Worm (Caenorhabditis elegans) whole organism, L4/young adult: Measurements from ENCODE around the gene F09E10.5.

ENCODE experiments used
- W03F9.2 ChIP-seq: fragments of 150-350 bp; optimal IDR thresholded peaks from 2 replicates; lab custom pipeline; 2014; ENCODE audit warnings: missing biosample characterization, missing genetic modification characterization
- dao-5 ChIP-seq: sonication (generic microtip); optimal IDR thresholded peaks from 2 replicates; lab custom pipeline; 2016; ENCODE audit warnings: missing genotype, missing genetic modification characterization, moderate library complexity, missing compliant biosample characterization
- him-1 ChIP-seq: sonication (generic microtip); optimal IDR thresholded peaks from 2 replicates; lab custom pipeline; 2016; ENCODE audit warnings: missing genotype, missing genetic modification reagents, missing genetic modification characterization, missing compliant biosample characterization

Gene F09E10.5

DNA sequence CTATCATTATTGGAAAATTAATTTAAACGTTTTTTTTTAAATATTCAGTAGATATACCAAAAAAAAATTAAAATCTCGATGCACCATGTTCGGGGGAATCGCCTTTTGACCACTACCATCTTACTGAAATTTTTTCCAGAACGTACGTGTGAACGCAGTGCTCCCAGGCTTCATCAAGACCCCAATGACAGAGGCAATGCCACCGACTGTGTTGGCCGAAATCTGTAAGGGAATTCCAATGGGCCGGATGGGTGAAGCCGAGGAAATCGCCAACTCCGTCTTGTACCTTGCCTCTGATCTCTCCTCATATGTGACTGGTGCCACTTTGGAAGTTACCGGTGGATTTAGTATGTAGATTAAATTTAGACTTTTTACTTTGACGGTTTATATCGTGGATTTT is 5.4 kb downstream of the F09E10.5 start:
- TF ChIP-seq dao-5 (tag; lab: Kevin White, UChicago), result no peak

DNA sequence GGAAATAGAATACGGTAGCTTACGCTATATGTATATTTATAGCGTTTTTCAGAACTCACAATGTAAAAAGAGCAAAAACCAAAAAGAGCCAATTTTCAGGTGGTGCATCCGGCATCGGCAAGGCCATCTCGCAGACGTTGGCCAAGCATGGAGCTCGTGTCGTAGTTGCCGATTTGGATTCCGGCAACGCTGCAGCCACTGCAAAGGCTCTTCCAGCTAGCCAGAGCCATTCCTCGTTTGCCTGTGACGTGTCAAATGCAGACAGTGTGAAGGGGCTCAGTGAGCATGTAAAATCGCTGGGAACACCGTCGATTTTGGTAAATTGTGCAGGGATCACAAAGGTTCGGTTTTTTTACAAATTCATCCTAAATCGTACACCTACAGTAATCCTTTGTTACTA is 7.1 kb downstream of the F09E10.5 start:
- TF ChIP-seq him-1 (tag; lab: Kevin White, UChicago) (no peak), W03F9.2 (tag; lab: Kevin White, UChicago) (no peak), dao-5 (tag; lab: Kevin White, UChicago) (no peak)

DNA sequence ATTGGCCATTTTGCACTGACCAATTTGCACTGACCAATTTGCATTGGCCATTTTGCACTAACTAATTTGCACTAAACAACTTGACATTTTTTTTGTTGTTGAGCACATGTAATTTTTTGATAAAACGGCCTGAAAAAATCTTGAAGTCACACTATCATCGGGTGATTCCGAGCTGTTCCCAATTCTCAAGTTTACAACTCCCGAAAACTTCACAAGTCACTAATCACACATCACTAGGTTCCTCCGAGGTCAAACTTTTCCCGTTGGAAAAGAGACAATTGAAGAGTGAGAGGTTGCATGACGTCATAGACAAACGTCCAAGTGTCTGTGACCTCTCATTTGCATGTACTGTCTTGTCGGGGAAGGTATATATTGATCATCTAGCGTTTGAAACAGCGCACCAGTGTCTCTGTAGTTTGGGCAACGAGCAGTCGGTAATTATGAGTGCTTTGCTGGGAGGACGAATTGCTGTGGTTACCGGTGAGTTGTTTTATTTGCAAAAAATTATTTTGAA is 8.0 kb downstream of the F09E10.5 start, which contains the start of the genes D1005.10 and dhs-25:
Gene D1005.10, minus strand, starts transcription at position 51 of the 514 bp plus-strand sequence.
Gene dhs-25, plus strand, starts transcription at position 398 of the 514 bp plus-strand sequence.
- TF ChIP-seq him-1 (tag; lab: Kevin White, UChicago) (no peak), dao-5 (tag; lab: Kevin White, UChicago) (no peak), W03F9.2 (tag; lab: Kevin White, UChicago) (peak; percentile 53)

DNA sequence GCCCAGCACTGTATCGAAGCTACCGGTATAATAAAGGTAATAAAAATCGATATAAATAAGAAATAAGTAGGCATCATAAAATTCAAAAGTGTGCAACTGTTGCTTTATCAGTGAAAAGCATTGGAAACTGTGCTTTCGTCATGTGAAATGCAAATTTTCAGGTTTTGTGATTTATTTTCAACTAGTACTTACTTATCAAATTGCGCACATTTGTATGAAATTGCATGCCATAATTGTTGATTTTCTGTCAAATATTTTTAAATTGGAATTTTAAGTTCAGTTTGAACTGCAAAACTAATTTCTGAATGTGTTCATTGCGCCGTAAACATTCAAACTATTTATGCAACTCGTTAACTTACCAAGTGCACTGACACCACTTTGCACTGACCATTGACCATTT is 8.4 kb downstream of the F09E10.5 start, which contains the start of gene D1005.4:
Gene D1005.4, minus strand, starts transcription at position 101 of the 400 bp plus-strand sequence.
- TF ChIP-seq him-1 (tag; lab: Kevin White, UChicago) (no peak), W03F9.2 (tag; lab: Kevin White, UChicago) (no peak), dao-5 (tag; lab: Kevin White, UChicago) (no peak)

DNA sequence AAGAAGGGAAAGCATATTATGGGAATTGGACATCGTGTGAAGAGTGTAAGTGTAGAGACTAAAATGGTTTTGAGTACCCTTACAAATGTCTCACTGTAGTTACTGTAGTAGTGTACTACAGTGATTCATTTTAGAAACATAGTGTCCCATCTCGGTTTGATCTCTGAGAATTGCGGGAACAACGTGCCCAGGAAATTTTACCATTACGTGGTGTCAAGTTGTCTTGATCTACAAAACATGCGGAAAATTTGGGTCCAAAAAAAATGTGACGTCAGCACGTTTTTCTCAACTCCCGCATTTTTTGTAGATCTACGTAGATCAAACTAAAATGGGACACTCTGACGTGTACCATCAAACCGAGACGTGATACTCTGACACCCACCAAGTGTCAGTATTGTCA is 10.9 kb downstream of the F09E10.5 start:
- no peak for TF ChIP-seq W03F9.2 (tag; lab: Kevin White, UChicago)
- no peak for TF ChIP-seq him-1 (tag; lab: Kevin White, UChicago)
- no peak for TF ChIP-seq dao-5 (tag; lab: Kevin White, UChicago)

DNA sequence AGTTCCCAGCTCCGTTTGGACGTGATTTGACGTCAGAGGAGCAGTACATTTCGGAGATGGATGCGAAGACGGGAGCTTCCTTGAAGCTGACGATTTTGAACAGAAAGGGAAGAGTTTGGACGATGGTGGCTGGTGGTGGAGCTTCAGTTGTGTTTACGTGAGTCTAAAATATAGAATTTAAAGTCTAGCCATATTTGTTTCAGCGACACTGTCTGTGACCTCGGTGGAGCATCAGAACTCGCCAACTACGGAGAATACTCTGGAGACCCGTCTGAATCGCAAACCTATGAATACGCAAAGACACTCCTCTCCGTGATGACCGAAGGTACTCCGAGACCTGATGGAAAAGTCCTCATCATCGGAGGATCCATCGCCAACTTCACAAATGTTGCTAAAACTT is 13.6 kb downstream of the F09E10.5 start:
- TF ChIP-seq him-1 (tag; lab: Kevin White, UChicago) (no peak), dao-5 (tag; lab: Kevin White, UChicago) (no peak), W03F9.2 (tag; lab: Kevin White, UChicago) (no peak)

DNA sequence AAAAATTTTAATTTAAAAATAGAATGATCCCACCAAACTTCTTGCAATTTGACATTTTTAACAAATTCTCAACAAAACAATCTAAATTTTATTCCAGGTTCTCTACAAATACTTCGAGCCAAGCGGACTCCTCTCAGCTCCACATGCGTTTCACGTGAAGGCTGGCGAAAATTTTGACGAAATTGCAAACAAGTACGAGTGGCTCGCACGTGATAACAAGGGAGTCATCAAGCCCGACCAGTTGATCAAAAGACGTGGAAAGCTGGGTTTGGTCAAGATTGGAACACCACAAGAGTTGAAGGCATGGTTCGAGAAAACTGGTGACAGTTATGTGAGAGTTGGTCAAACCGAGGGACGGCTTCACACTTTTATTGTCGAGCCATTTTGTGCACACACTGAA is 14.5 kb downstream of the F09E10.5 start:
- TF ChIP-seq dao-5 (tag; lab: Kevin White, UChicago) (no peak), W03F9.2 (tag; lab: Kevin White, UChicago) (no peak), him-1 (tag; lab: Kevin White, UChicago) (no peak)

DNA sequence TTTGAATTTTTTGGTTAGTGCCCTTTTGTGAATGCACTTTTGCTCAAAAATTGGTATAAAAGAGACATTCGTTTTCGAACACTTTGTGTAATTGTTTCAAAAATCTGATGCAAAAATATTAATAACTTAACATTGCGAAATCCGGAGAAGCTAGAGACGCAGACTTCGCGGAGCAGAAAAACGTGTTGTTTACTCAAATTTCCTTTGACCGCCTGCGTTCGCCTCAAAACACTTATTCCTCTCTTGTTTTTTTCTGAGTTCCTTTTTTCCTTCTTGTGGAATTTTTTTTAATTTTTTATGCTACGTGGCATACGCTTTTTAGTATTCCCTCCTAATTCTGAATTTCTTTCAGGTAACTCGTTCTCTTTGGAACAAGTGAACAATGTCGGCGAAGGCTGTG is 15.0 kb downstream of the F09E10.5 start, which contains the start of gene acly-1:
Gene acly-1, plus strand, starts transcription at position 353 of the 400 bp plus-strand sequence.
- no peak for TF ChIP-seq W03F9.2 (tag; lab: Kevin White, UChicago)
- no peak for TF ChIP-seq him-1 (tag; lab: Kevin White, UChicago)
- no peak for TF ChIP-seq dao-5 (tag; lab: Kevin White, UChicago)

DNA sequence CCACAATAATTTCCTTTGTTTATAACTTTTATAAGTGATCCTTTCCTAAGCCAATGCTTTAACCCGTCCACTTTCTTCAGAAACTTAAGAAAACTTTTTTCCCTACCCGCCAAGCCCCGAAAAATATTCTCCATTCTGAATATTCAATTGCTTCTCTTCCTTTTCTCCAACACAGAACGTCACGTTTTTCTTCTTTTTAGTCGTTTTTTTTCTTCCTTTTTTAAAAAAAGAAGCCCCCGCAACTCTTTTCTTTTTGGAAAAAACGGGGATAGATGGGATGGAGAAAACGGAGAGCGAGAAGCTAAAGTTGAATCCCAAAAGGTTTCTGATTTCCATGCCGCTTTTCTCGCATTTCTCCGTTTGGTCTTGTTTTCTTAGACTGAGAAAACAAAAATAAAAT is 15.6 kb downstream of the F09E10.5 start:
- no peak for TF ChIP-seq him-1 (tag; lab: Kevin White, UChicago)
- no peak for TF ChIP-seq W03F9.2 (tag; lab: Kevin White, UChicago)
- TF ChIP-seq dao-5 (tag; lab: Kevin White, UChicago), result no peak

DNA sequence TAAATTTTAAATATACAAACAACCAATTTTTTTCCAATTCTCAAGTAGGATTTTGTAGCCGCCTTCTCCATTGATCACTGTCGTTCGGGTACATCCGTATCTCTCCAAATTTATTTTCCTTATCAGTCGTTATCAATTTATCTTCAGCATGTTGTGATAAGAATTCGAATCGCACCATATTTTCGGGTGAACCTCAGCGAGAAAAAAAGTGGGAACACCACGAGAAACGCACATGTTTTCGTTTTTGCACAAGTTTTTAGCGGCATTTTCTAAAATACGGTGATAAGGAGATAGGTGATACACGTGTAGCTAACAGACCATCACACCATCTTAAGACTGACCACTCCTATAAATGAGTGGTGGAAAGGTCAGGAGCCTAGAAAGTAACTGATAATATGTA is 16.2 kb downstream of the F09E10.5 start:
- TF ChIP-seq W03F9.2 (tag; lab: Kevin White, UChicago), result no peak
- no peak for TF ChIP-seq dao-5 (tag; lab: Kevin White, UChicago)
- no peak for TF ChIP-seq him-1 (tag; lab: Kevin White, UChicago)

DNA sequence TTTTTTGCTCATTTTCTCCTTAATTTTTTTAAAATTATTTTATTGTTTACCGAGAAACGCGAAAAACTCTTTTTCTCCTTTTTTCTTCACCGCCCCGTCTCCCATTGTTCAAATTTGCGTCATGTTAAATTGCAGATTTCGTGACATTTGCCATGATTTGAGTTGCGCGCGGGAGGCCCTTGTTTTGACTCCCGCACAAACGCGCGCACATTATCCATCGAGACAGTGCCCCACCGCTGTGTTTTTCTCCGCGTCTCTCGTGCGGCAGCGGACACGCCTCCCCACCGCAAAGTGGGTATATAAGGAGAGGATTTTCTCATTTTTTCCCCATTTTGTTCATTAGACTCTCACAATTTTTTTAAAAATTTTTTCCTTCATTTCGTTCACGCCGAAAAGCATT is 18.2 kb downstream of the F09E10.5 start:
- TF ChIP-seq W03F9.2 (tag; lab: Kevin White, UChicago) (no peak), dao-5 (tag; lab: Kevin White, UChicago) (no peak), him-1 (tag; lab: Kevin White, UChicago) (no peak)

DNA sequence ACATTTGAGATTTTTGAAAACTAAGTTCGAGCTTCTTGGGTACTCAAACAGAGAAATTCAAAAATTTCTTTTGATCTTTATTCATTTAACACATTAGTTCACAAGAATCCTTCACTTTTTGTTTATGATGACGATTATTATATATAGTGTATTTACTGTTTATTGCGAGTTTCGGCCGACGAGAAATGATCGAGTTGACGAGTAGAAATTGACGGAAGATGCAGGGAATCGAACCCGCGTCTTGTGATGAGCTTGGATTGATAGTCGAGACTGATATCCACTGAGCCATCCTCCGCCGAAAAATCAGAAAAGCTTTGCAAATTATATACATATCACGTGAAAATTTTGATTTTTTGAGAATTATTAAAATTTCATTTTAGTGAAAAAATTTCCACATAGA is 20.4 kb downstream of the F09E10.5 start:
- TF ChIP-seq W03F9.2 (tag; lab: Kevin White, UChicago), result no peak
- no peak for TF ChIP-seq him-1 (tag; lab: Kevin White, UChicago)
- TF ChIP-seq dao-5 (tag; lab: Kevin White, UChicago), result no peak

DNA sequence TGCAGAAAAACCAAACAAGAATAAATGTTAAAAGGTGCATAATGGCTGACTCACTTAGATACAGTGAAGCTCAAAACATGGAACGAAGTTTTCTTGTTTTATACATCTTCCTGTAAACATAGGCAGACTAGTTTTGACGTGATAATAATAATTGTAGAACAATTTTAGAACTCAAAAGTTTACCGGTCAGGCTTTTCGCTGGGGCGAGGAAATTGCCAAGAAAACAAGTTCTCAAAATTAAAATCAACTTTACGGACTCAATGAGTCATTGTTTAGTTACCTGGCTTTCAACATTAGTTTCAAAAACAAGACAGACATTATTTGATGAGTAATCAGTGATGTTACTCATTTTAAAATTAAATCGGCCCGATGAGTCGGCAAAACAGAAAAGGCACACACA is 21.3 kb downstream of the F09E10.5 start, which contains the start of gene D1005.5:
Gene D1005.5, minus strand, starts transcription at position 101 of the 400 bp plus-strand sequence.
- TF ChIP-seq him-1 (tag; lab: Kevin White, UChicago) (no peak), dao-5 (tag; lab: Kevin White, UChicago) (no peak), W03F9.2 (tag; lab: Kevin White, UChicago) (no peak)

DNA sequence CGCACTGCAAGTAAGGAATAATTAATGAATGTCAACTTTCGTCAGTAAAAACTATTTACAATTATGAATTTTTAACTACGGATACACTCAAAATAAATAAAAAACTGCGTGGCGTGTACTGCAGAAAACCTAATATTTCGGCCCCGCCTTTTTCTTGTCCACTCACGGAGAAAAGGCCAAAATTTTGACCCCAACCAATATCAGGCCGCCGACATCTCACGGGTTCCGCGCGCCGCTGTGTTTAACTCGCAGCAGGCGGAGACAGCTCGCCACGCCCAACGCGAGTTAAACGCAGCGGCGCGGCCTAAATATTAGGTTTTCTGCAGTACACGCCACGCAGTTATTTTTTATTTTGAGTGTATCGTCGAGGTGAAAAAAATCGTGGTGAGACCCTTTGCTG is 22.9 kb downstream of the F09E10.5 start:
- no peak for TF ChIP-seq dao-5 (tag; lab: Kevin White, UChicago)
- no peak for TF ChIP-seq him-1 (tag; lab: Kevin White, UChicago)
- TF ChIP-seq W03F9.2 (tag; lab: Kevin White, UChicago), result no peak
